Fruit fly (Drosophila melanogaster) whole organism, embryonic: ENCODE measurements around the gene CG42656.

ENCODE experiments used
- Aef1 ChIP-seq: fragments of 200-800 bp; sonication (Bioruptor generic); IDR thresholded peaks from 3 replicates; pipeline ENCODE4 v1.3.6; 2022; ENCODE audit warnings: missing biosample characterization, missing genetic modification characterization
- CG10274 ChIP-seq: fragments of 200-800 bp; sonication (Bioruptor generic); optimal IDR thresholded peaks from 3 replicates; lab custom pipeline; 2017; ENCODE audit warnings: missing biosample characterization, mild to moderate bottlenecking, missing genetic modification characterization
- CG11085 ChIP-seq: fragments of 200-800 bp; sonication (Bioruptor generic); IDR thresholded peaks from 2 replicates; pipeline ENCODE4 v1.3.6; 2022; ENCODE audit warnings: missing biosample characterization, missing genetic modification characterization
- CG12155 ChIP-seq: fragments of 200-800 bp; sonication (Bioruptor generic); optimal IDR thresholded peaks from 3 replicates; lab custom pipeline; 2016; ENCODE audit warnings: missing biosample characterization, missing genetic modification characterization
- CG12236 ChIP-seq: fragments of 200-800 bp; sonication (Bioruptor generic); optimal IDR thresholded peaks from 2 replicates; lab custom pipeline; 2016; ENCODE audit warnings: missing biosample characterization, missing genetic modification characterization
- CG13296 ChIP-seq: fragments of 200-800 bp; sonication (Bioruptor generic); optimal IDR thresholded peaks from 3 replicates; lab custom pipeline; 2018; ENCODE audit warnings: missing biosample characterization, mild to moderate bottlenecking, missing genetic modification characterization
- CG1603 ChIP-seq: fragments of 200-800 bp; sonication (Bioruptor generic); optimal IDR thresholded peaks from 2 replicates; lab custom pipeline; 2019; ENCODE audit warnings: missing biosample characterization, mild to moderate bottlenecking, missing genetic modification characterization, moderate library complexity
- CG17612 ChIP-seq: fragments of 200-800 bp; sonication (Bioruptor generic); IDR thresholded peaks from 2 replicates; pipeline ENCODE4 v1.3.6; 2022; ENCODE audit warnings: missing biosample characterization, missing genetic modification characterization
- CG17802 ChIP-seq: fragments of 200-800 bp; sonication (Bioruptor generic); optimal IDR thresholded peaks from 2 replicates; lab custom pipeline; 2018; ENCODE audit warnings: missing biosample characterization, mild to moderate bottlenecking, missing genetic modification characterization, moderate library complexity
- CG18764 ChIP-seq: fragments of 200-800 bp; sonication (Bioruptor generic); optimal IDR thresholded peaks from 3 replicates; lab custom pipeline; 2016; ENCODE audit warnings: missing biosample characterization, missing genetic modification characterization
- CG2712 ChIP-seq: fragments of 200-800 bp; optimal IDR thresholded peaks from 3 replicates; lab custom pipeline; 2019; ENCODE audit warnings: missing biosample characterization, mild to moderate bottlenecking, missing genetic modification characterization, moderate library complexity
- CG3065 ChIP-seq: fragments of 200-800 bp; sonication (Bioruptor generic); optimal IDR thresholded peaks from 2 replicates; lab custom pipeline; 2016; ENCODE audit warnings: missing biosample characterization, missing genetic modification characterization
- CG31441 ChIP-seq: fragments of 200-800 bp; sonication (Bioruptor generic); IDR thresholded peaks from 2 replicates; pipeline ENCODE4 v1.3.6; 2022; ENCODE audit warnings: missing biosample characterization, missing genetic modification characterization
- CG3163 ChIP-seq: fragments of 200-800 bp; sonication (Bioruptor generic); optimal IDR thresholded peaks from 3 replicates; lab custom pipeline; 2016; ENCODE audit warnings: missing biosample characterization, missing genetic modification characterization
- CG4282 ChIP-seq: fragments of 200-800 bp; sonication (Bioruptor generic); optimal IDR thresholded peaks from 2 replicates; lab custom pipeline; 2016; ENCODE audit warnings: missing biosample characterization, missing genetic modification characterization
- CG4424 ChIP-seq: fragments of 200-800 bp; sonication (Bioruptor generic); optimal IDR thresholded peaks from 3 replicates; lab custom pipeline; 2016; ENCODE audit warnings: missing biosample characterization, missing genetic modification characterization
- CG4854 ChIP-seq: fragments of 200-800 bp; sonication (Bioruptor generic); optimal IDR thresholded peaks from 2 replicates; lab custom pipeline; 2016; ENCODE audit warnings: missing biosample characterization, missing genetic modification characterization, inconsistent platforms
- CG7372 ChIP-seq: fragments of 200-800 bp; sonication (Bioruptor generic); IDR thresholded peaks from 2 replicates; pipeline ENCODE4 v1.3.6; 2022; ENCODE audit warnings: missing biosample characterization, missing genetic modification characterization
- CG7786 ChIP-seq: fragments of 200-800 bp; sonication (Bioruptor generic); optimal IDR thresholded peaks from 2 replicates; lab custom pipeline; 2016; ENCODE audit warnings: missing biosample characterization, missing genetic modification characterization
- Dip3 ChIP-seq: fragments of 200-800 bp; sonication (Bioruptor generic); optimal IDR thresholded peaks from 3 replicates; lab custom pipeline; 2016; ENCODE audit warnings: missing biosample characterization, missing genetic modification characterization
- Dll ChIP-seq: fragments of 200-800 bp; sonication (Bioruptor generic); IDR thresholded peaks from 4 replicates; pipeline ENCODE4 v1.3.6; 2022; ENCODE audit warnings: missing biosample characterization, missing genetic modification characterization; ENCODE audit not compliant: partially characterized antibody
- HLH3B ChIP-seq: fragments of 200-800 bp; sonication (Bioruptor generic); IDR thresholded peaks from 2 replicates; pipeline ENCODE4 v1.3.6; 2022; ENCODE audit warnings: missing biosample characterization, missing genetic modification characterization
- HmgZ ChIP-seq: fragments of 200-800 bp; sonication (Bioruptor generic); optimal IDR thresholded peaks from 2 replicates; lab custom pipeline; 2018; ENCODE audit warnings: missing biosample characterization, mild to moderate bottlenecking, missing genetic modification characterization
- Hmr ChIP-seq: fragments of 200-800 bp; sonication (Bioruptor generic); optimal IDR thresholded peaks from 3 replicates; lab custom pipeline; 2017; ENCODE audit warnings: mild to moderate bottlenecking, missing biosample characterization, missing genetic modification reagents, missing genetic modification characterization
- Hsf ChIP-seq: fragments of 200-800 bp; sonication (Bioruptor generic); optimal IDR thresholded peaks from 3 replicates; lab custom pipeline; 2016; ENCODE audit warnings: missing biosample characterization, missing genetic modification characterization
- Oaz ChIP-seq: fragments of 200-800 bp; sonication (Bioruptor generic); IDR thresholded peaks from 2 replicates; pipeline ENCODE4 v1.3.6; 2022; ENCODE audit warnings: missing biosample characterization, missing genetic modification characterization
- Optix ChIP-seq: fragments of 200-800 bp; sonication (Bioruptor generic); IDR thresholded peaks from 3 replicates; pipeline ENCODE4 v1.3.6; 2022; ENCODE audit warnings: missing biosample characterization, missing genetic modification characterization
- Rfx ChIP-seq: fragments of 200-800 bp; sonication (Bioruptor generic); IDR thresholded peaks from 2 replicates; pipeline ENCODE4 v1.3.6; 2022; ENCODE audit warnings: missing biosample characterization, missing genetic modification characterization
- Sin3A ChIP-seq: fragments of >200 bp; optimal IDR thresholded peaks from 2 replicates; lab custom pipeline; 2018
- Six4 ChIP-seq: fragments of 200-800 bp; sonication (Bioruptor generic); optimal IDR thresholded peaks from 2 replicates; lab custom pipeline; 2016; ENCODE audit warnings: missing biosample characterization, missing genetic modification characterization
- Usf ChIP-seq: fragments of 200-800 bp; sonication (Bioruptor generic); optimal IDR thresholded peaks from 2 replicates; lab custom pipeline; 2017; ENCODE audit warnings: missing genotype, missing biosample characterization, missing genetic modification characterization
- Vsx1 ChIP-seq: fragments of 200-800 bp; sonication (Bioruptor generic); optimal IDR thresholded peaks from 2 replicates; lab custom pipeline; 2017; ENCODE audit warnings: missing biosample characterization, mild to moderate bottlenecking, missing genetic modification characterization, missing genetic modification reagents
- Xrp1 ChIP-seq: fragments of 200-800 bp; sonication (Bioruptor generic); IDR thresholded peaks from 2 replicates; pipeline ENCODE4 v1.3.6; 2022; ENCODE audit warnings: missing biosample characterization, missing genetic modification characterization
- amos ChIP-seq: fragments of 200-800 bp; sonication (Bioruptor generic); IDR thresholded peaks from 2 replicates; pipeline ENCODE4 v1.3.6; 2022; ENCODE audit warnings: missing biosample characterization, missing genetic modification characterization; ENCODE audit not compliant: partially characterized antibody
- bbx ChIP-seq: fragments of 200-800 bp; sonication (Bioruptor generic); IDR thresholded peaks from 2 replicates; pipeline ENCODE4 v1.3.6; 2022; ENCODE audit warnings: missing biosample characterization, missing genetic modification characterization; ENCODE audit not compliant: partially characterized antibody
- da ChIP-seq: fragments of 200-800 bp; sonication (Bioruptor generic); optimal IDR thresholded peaks from 2 replicates; lab custom pipeline; 2016; ENCODE audit warnings: missing biosample characterization, missing genetic modification characterization
- esg ChIP-seq: fragments of 200-800 bp; sonication (Bioruptor generic); conservative IDR thresholded peaks from 2 replicates; pipeline ENCODE4 v1.3.6; 2022; ENCODE audit warnings: missing biosample characterization, missing genetic modification characterization
- exex ChIP-seq: fragments of 200-800 bp; sonication (Bioruptor generic); optimal IDR thresholded peaks from 4 replicates; lab custom pipeline; 2018; ENCODE audit warnings: missing biosample characterization, mild to moderate bottlenecking, missing genetic modification characterization, moderate library complexity
- gt ChIP-seq: fragments of 200-800 bp; sonication (Bioruptor generic); IDR thresholded peaks from 2 replicates; pipeline ENCODE4 v1.3.6; 2022; ENCODE audit warnings: missing biosample characterization, missing genetic modification characterization
- kah ChIP-seq: fragments of 200-800 bp; sonication (Bioruptor generic); optimal IDR thresholded peaks from 2 replicates; lab custom pipeline; 2018; ENCODE audit warnings: missing biosample characterization, mild to moderate bottlenecking, missing genetic modification characterization
- maf-S ChIP-seq: fragments of 200-800 bp; sonication (Bioruptor generic); optimal IDR thresholded peaks from 2 replicates; lab custom pipeline; 2016; ENCODE audit warnings: missing biosample characterization, missing genetic modification characterization
- onecut ChIP-seq: fragments of 200-800 bp; sonication (Bioruptor generic); IDR thresholded peaks from 2 replicates; pipeline ENCODE4 v1.3.6; 2022; ENCODE audit warnings: missing biosample characterization, missing genetic modification characterization
- p53 ChIP-seq: fragments of 200-800 bp; sonication (Bioruptor generic); optimal IDR thresholded peaks from 2 replicates; lab custom pipeline; 2016; ENCODE audit warnings: missing biosample characterization, missing genetic modification characterization
- pros ChIP-seq: fragments of 200-800 bp; sonication (Bioruptor generic); optimal IDR thresholded peaks from 3 replicates; lab custom pipeline; 2019; ENCODE audit warnings: missing biosample characterization, mild to moderate bottlenecking, missing genetic modification characterization, moderate library complexity
- rib ChIP-seq: fragments of 200-800 bp; sonication (Bioruptor generic); IDR thresholded peaks from 2 replicates; pipeline ENCODE4 v1.3.6; 2022; ENCODE audit warnings: missing biosample characterization, missing genetic modification characterization
- sc ChIP-seq, 3 experiments: fragments of >200 bp in 2 of 3; fragments of 200-800 bp in 1 of 3; sonication (Bioruptor generic) in 1 of 3; optimal IDR thresholded peaks; 2 replicates in 2 of 3; 3 replicates in 1 of 3; lab custom pipeline; 2017; ENCODE audit warnings: mild to moderate bottlenecking in 1 of 3, missing biosample characterization in 1 of 3, missing genetic modification characterization in 1 of 3, missing genetic modification reagents in 1 of 3
- schlank ChIP-seq: fragments of 200-800 bp; sonication (Bioruptor generic); optimal IDR thresholded peaks from 2 replicates; lab custom pipeline; 2018; ENCODE audit warnings: missing biosample characterization, mild to moderate bottlenecking, missing genetic modification characterization
- stc ChIP-seq: fragments of 200-800 bp; sonication (Bioruptor generic); IDR thresholded peaks from 2 replicates; pipeline ENCODE4 v1.3.6; 2022; ENCODE audit warnings: missing biosample characterization, missing genetic modification characterization
- unc-4 ChIP-seq: fragments of 200-800 bp; sonication (Bioruptor generic); IDR thresholded peaks from 2 replicates; pipeline ENCODE4 v1.3.6; 2022; ENCODE audit warnings: missing biosample characterization, missing genetic modification characterization; ENCODE audit not compliant: partially characterized antibody
- usp ChIP-seq: fragments of >200 bp; optimal IDR thresholded peaks from 2 replicates; lab custom pipeline; 2017; ENCODE audit warnings: missing biosample characterization, missing genetic modification characterization
- yki ChIP-seq: fragments of >200 bp; optimal IDR thresholded peaks from 3 replicates; lab custom pipeline; 2018

The CG42656 gene

dm6 chr3R:7474616-7475120, 18.4 kb downstream of the CG42656 start (continued):
- peak; percentile 7 for TF ChIP-seq CG4282 (GFP tag; lab: Kevin White, UChicago)
- TF ChIP-seq CG31441 (GFP tag; lab: Robert Waterston, UW) = peak; percentile 38; the same call in 1 of the 2 replicates
- 0 out of 2 replicates have a peak, but pooled peaks have one; percentile 23 for TF ChIP-seq gt (GFP tag; lab: Robert Waterston, UW)
- TF ChIP-seq CG4854 (GFP tag; lab: Kevin White, UChicago) = no peak
- peak; percentile 42 for TF ChIP-seq CG3065 (GFP tag; lab: Kevin White, UChicago)
- TF ChIP-seq Hmr (GFP tag; lab: Kevin White, UChicago) = peak; percentile 73
- TF ChIP-seq CG12155 (GFP tag; lab: Kevin White, UChicago) = no peak
- peak; percentile 46 for TF ChIP-seq da (GFP tag; lab: Kevin White, UChicago)
- no peak for TF ChIP-seq Six4 (GFP tag; lab: Kevin White, UChicago)
- peak; percentile 99 for TF ChIP-seq bbx (GFP tag; lab: Robert Waterston, UW)
- peak; percentile 67 for TF ChIP-seq unc-4 (GFP tag; lab: Robert Waterston, UW)
- peak; percentile 62 for TF ChIP-seq CG2712
- TF ChIP-seq amos = peak; percentile 97
- TF ChIP-seq Rfx (GFP tag; lab: Robert Waterston, UW) = peak; percentile 70; the same call in 1 of the 2 replicates
- TF ChIP-seq Hsf (GFP tag; lab: Kevin White, UChicago) = peak; percentile 29
- TF ChIP-seq HLH3B (GFP tag; lab: Robert Waterston, UW) = peak; percentile 47; the same call in 1 of the 2 replicates
- peak; percentile 76 for TF ChIP-seq Dll (GFP tag; lab: Robert Waterston, UW)
- TF ChIP-seq kah (GFP tag; lab: Kevin White, UChicago) = peak; percentile 55
- TF ChIP-seq CG11085 (GFP tag; lab: Robert Waterston, UW) = peak; percentile 45; the same call in 1 of the 2 replicates
- TF ChIP-seq Oaz (GFP tag; lab: Robert Waterston, UW) = peak; percentile 40; the same call in 1 of the 2 replicates
- TF ChIP-seq CG12236 (GFP tag; lab: Kevin White, UChicago) = no peak
- TF ChIP-seq CG1603 (tag; lab: Kevin White, UChicago) = peak; percentile 54
- peak; percentile 6 for TF ChIP-seq Vsx1
- peak; percentile 1 for TF ChIP-seq p53 (GFP tag; lab: Kevin White, UChicago)
- no peak for TF ChIP-seq Usf (GFP tag; lab: Kevin White, UChicago)
- TF ChIP-seq HmgZ (tag; lab: Kevin White, UChicago) = peak; percentile 91
- no peak for TF ChIP-seq esg (GFP tag; lab: Robert Waterston, UW)
- peak; percentile 16 for TF ChIP-seq CG4424 (GFP tag; lab: Kevin White, UChicago)
- no peak for TF ChIP-seq CG17802 (tag; lab: Kevin White, UChicago)
- peak; percentile 44 for TF ChIP-seq Dip3
- no peak for TF ChIP-seq CG18764 (GFP tag; lab: Kevin White, UChicago)
- TF ChIP-seq CG17612 (GFP tag; lab: Robert Waterston, UW) = no peak
- no peak for TF ChIP-seq sc (optimal IDR thresholded peaks at IDR 0.05; lab: Kevin White, UChicago)
- TF ChIP-seq sc (GFP tag; optimal IDR thresholded peaks at IDR 0.05; lab: Kevin White, UChicago) = peak; percentile 25
- TF ChIP-seq onecut (GFP tag; lab: Robert Waterston, UW) = peak; percentile 86
- TF ChIP-seq usp (GFP tag; lab: Kevin White, UChicago) = no peak
- TF ChIP-seq CG7786 (GFP tag; lab: Kevin White, UChicago) = peak; percentile 13
- 0 out of 3 replicates have a peak, but pooled peaks have one; percentile 35 for TF ChIP-seq Optix (GFP tag; lab: Robert Waterston, UW)
- TF ChIP-seq Sin3A (lab: Kevin White, UChicago) = no peak
- peak; percentile 29 for TF ChIP-seq exex (tag; lab: Kevin White, UChicago)
- peak; percentile 85 for TF ChIP-seq CG13296
- TF ChIP-seq stc (GFP tag; lab: Robert Waterston, UW) = 0 out of 2 replicates have a peak, but pooled peaks have one; percentile 64
- no peak for TF ChIP-seq yki
- 0 out of 3 replicates have a peak, but pooled peaks have one; percentile 10 for TF ChIP-seq Aef1
- peak; percentile 80 for TF ChIP-seq rib
- peak; percentile 97 for TF ChIP-seq pros
- peak; percentile 50 for TF ChIP-seq CG3163 (GFP tag; lab: Kevin White, UChicago)
- TF ChIP-seq CG7372 (GFP tag; lab: Robert Waterston, UW) = 0 out of 2 replicates have a peak, but pooled peaks have one; percentile 5
- TF ChIP-seq CG10274 (GFP tag; lab: Kevin White, UChicago) = no peak
- peak; percentile 28 for TF ChIP-seq maf-S (GFP tag; lab: Kevin White, UChicago)
- peak; percentile 60 for TF ChIP-seq Xrp1 (GFP tag; lab: Robert Waterston, UW)
- TF ChIP-seq schlank (tag; lab: Kevin White, UChicago) = peak; percentile 70
